Worm (Caenorhabditis elegans): ENCODE data around the gene C13F10.5.

Gene C13F10.5

DNA sequence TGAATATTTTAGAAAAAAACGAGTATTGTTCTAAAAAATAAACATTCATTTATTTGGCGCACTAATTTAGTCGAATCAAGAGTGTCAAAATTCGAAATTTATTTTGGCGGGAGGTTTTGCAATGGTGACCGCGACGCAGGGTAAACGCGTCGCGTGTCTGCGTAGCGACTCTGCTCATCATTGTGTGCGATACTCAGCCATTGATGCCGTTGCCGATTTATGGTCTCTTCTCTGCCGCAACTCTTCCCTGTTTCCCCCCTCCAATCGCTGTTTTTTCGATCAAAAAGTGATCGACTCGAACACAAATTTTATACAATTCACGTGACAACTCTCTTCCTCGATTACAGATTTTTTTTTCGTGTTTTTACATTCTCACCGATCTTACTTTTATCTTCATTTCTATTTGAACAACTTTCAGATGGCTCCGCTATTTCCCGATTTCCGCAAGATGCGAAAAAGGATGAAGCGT is 22.4 kb downstream of the C13F10.5 start, which contains the start of gene F09G2.2:
Gene F09G2.2, plus strand, starts transcription at position 419 of the 469 bp plus-strand sequence.
- peak; percentile 92 for TF ChIP-seq nhr-11 (tag; optimal IDR thresholded peaks at IDR 0.05)
- TF ChIP-seq zfp-3 (GFP tag; conservative IDR thresholded peaks at IDR 0.05) = peak; percentile 72
- peak; percentile 70 for TF ChIP-seq fkh-10 (GFP tag; optimal IDR thresholded peaks at IDR 0.05)
- TF ChIP-seq F37D6.2 (tag; optimal IDR thresholded peaks at IDR 0.05) = peak; percentile 31
- 0 out of 2 replicates have a peak, but pooled peaks have one; percentile 36 for TF ChIP-seq mxl-2 (GFP tag; conservative IDR thresholded peaks at IDR 0.05)
- TF ChIP-seq nhr-76 (tag; optimal IDR thresholded peaks at IDR 0.05) = no peak
- no peak for TF ChIP-seq dmd-8 (GFP tag; IDR thresholded peaks at IDR 0.05)
- TF ChIP-seq D1046.2 (GFP tag; IDR thresholded peaks at IDR 0.05) = 0 out of 2 replicates have a peak, but pooled peaks have one; percentile 44
- TF ChIP-seq cey-2 (tag; optimal IDR thresholded peaks at IDR 0.05; ENCODE audit: borderline replicate concordance, insufficient read depth) = no peak
- TF ChIP-seq hif-1 (tag; optimal IDR thresholded peaks at IDR 0.05) = peak in 1 of 2 experiments; percentile 78
- TF ChIP-seq lin-1 (GFP tag; IDR thresholded peaks at IDR 0.05) = peak; percentile 65
- TF ChIP-seq daf-12 (tag; optimal IDR thresholded peaks at IDR 0.05) = no peak
- peak; percentile 41 for TF ChIP-seq ztf-7 (tag; optimal IDR thresholded peaks at IDR 0.05)
- TF ChIP-seq lin-13 (GFP tag; optimal IDR thresholded peaks at IDR 0.05) = peak; percentile 90
- peak; percentile 76 for TF ChIP-seq jun-1 (tag; optimal IDR thresholded peaks at IDR 0.05)
- no peak for TF ChIP-seq ZK546.5 (tag; optimal IDR thresholded peaks at IDR 0.05)
- TF ChIP-seq F26F4.8 (GFP tag; conservative IDR thresholded peaks at IDR 0.05) = no peak
- TF ChIP-seq Y75B8A.6 (GFP tag; IDR thresholded peaks at IDR 0.05) = no peak
- no peak for TF ChIP-seq pqm-1 (tag; optimal IDR thresholded peaks at IDR 0.05)
- no peak for TF ChIP-seq lim-7 (GFP tag; IDR thresholded peaks at IDR 0.05)
- TF ChIP-seq unc-62 (GFP tag; optimal IDR thresholded peaks at IDR 0.05 in 1 of 2) = peak in 1 of 2 experiments; percentile 98
- TF ChIP-seq unc-62 (tag; optimal IDR thresholded peaks at IDR 0.05) = no peak
- peak; percentile 99 for TF ChIP-seq aha-1 (tag)
- TF ChIP-seq ceh-32 (tag; optimal IDR thresholded peaks at IDR 0.05; ENCODE audit: poor library complexity) = no peak
- peak; percentile 97 for TF ChIP-seq dve-1 (tag; optimal IDR thresholded peaks at IDR 0.05; ENCODE audit: insufficient read depth)
- TF ChIP-seq nhr-111 (GFP tag; optimal IDR thresholded peaks at IDR 0.05) = no peak
- TF ChIP-seq arid-1 (GFP tag; conservative IDR thresholded peaks at IDR 0.05) = peak; percentile 68
- TF ChIP-seq lin-29 (GFP tag; IDR thresholded peaks at IDR 0.05) = peak; percentile 80; the same call in 1 of the 2 replicates
- no peak for TF ChIP-seq egl-27 (tag; optimal IDR thresholded peaks at IDR 0.05)
- TF ChIP-seq lir-3 (tag; optimal IDR thresholded peaks at IDR 0.05) = no peak
- TF ChIP-seq egl-43 (GFP tag; IDR thresholded peaks at IDR 0.05) = peak; percentile 32; the same call in 1 of the 2 replicates
- TF ChIP-seq ceh-20 (GFP tag; IDR thresholded peaks at IDR 0.05) = peak; percentile 88
- 0 out of 2 replicates have a peak, but pooled peaks have one; percentile 14 for TF ChIP-seq vab-7 (GFP tag; IDR thresholded peaks at IDR 0.05)
- TF ChIP-seq nhr-102 (tag; optimal IDR thresholded peaks at IDR 0.05) = peak; percentile 80
- peak; percentile 78; the same call in 1 of the 2 replicates for TF ChIP-seq pha-4 (GFP tag; IDR thresholded peaks at IDR 0.05)
- no peak for TF ChIP-seq pha-4 (tag; optimal IDR thresholded peaks at IDR 0.05)
- 0 out of 2 replicates have a peak, but pooled peaks have one; percentile 30 for TF ChIP-seq mdt-29 (GFP tag; IDR thresholded peaks at IDR 0.05)
- TF ChIP-seq mep-1 (tag; optimal IDR thresholded peaks at IDR 0.05) = peak; percentile 90
- TF ChIP-seq hlh-11 (tag; optimal IDR thresholded peaks at IDR 0.05) = peak; percentile 94
- peak; percentile 77 for TF ChIP-seq duxl-1 (tag; optimal IDR thresholded peaks at IDR 0.05; ENCODE audit: poor library complexity)
- TF ChIP-seq dmd-9 (GFP tag; IDR thresholded peaks at IDR 0.05) = 0 out of 2 replicates have a peak, but pooled peaks have one; percentile 45
- TF ChIP-seq snpc-1.2 (GFP tag; IDR thresholded peaks at IDR 0.05) = peak; percentile 53; the same call in 1 of the 2 replicates
- no peak for TF ChIP-seq nhr-237 (tag; optimal IDR thresholded peaks at IDR 0.05)
- no peak for TF ChIP-seq sdz-12 (GFP tag; optimal IDR thresholded peaks at IDR 0.05)
- TF ChIP-seq ceh-28 (tag; optimal IDR thresholded peaks at IDR 0.05) = no peak
- peak; percentile 91 for TF ChIP-seq mes-2 (tag; optimal IDR thresholded peaks at IDR 0.05; ENCODE audit: poor library complexity, severe bottlenecking)
- TF ChIP-seq T20F7.1 (GFP tag; optimal IDR thresholded peaks at IDR 0.05) = no peak
- TF ChIP-seq hlh-30 (tag; optimal IDR thresholded peaks at IDR 0.05; ENCODE audit: insufficient read depth) = peak; percentile 83
- peak; percentile 81 for TF ChIP-seq nhr-28 (tag; optimal IDR thresholded peaks at IDR 0.05)
- peak; percentile 89 for TF ChIP-seq tra-1 (GFP tag; IDR thresholded peaks at IDR 0.05)

Data from whole organism, L4 larva.